Fruit fly (Drosophila melanogaster) whole organism, embryonic: ENCODE measurements around the gene CG15814.

Source experiments
- Atf6 ChIP-seq: fragments of 200-800 bp; sonication (Bioruptor generic); IDR thresholded peaks from 2 replicates; pipeline ENCODE4 v1.3.6; 2022; ENCODE audit warnings: missing biosample characterization, missing genetic modification characterization
- Bgb ChIP-seq: fragments of 200-800 bp; sonication (Bioruptor generic); IDR thresholded peaks from 2 replicates; pipeline ENCODE4 v1.3.6; 2022; ENCODE audit warnings: missing biosample characterization, missing genetic modification characterization; ENCODE audit not compliant: partially characterized antibody
- Bteb2 ChIP-seq: fragments of 200-800 bp; sonication (Bioruptor generic); optimal IDR thresholded peaks from 2 replicates; lab custom pipeline; 2016; ENCODE audit warnings: missing biosample characterization, missing genetic modification characterization
- CG1024 ChIP-seq: fragments of 200-800 bp; sonication (Bioruptor generic); IDR thresholded peaks from 2 replicates; pipeline ENCODE4 v1.3.6; 2022; ENCODE audit warnings: missing biosample characterization, missing genetic modification characterization
- CG10462 ChIP-seq: fragments of 200-800 bp; sonication (Bioruptor generic); optimal IDR thresholded peaks from 2 replicates; lab custom pipeline; 2016; ENCODE audit warnings: missing biosample characterization, missing genetic modification characterization
- CG10654 ChIP-seq: fragments of 200-800 bp; sonication (Bioruptor generic); optimal IDR thresholded peaks from 2 replicates; lab custom pipeline; 2016; ENCODE audit warnings: missing biosample characterization, missing genetic modification characterization
- CG11560 ChIP-seq: fragments of 200-800 bp; sonication (Bioruptor generic); IDR thresholded peaks from 3 replicates; pipeline ENCODE4 v1.3.6; 2022; ENCODE audit warnings: missing biosample characterization, missing genetic modification characterization
- CG12942 ChIP-seq: fragments of 200-800 bp; sonication (Bioruptor generic); optimal IDR thresholded peaks from 3 replicates; lab custom pipeline; 2016; ENCODE audit warnings: missing biosample characterization, missing genetic modification characterization
- CG14441 ChIP-seq: fragments of 200-800 bp; sonication (Bioruptor generic); IDR thresholded peaks from 2 replicates; pipeline ENCODE4 v1.3.6; 2022; ENCODE audit warnings: missing biosample characterization, missing genetic modification characterization
- CG1792 ChIP-seq: fragments of 200-800 bp; sonication (Bioruptor generic); optimal IDR thresholded peaks from 2 replicates; lab custom pipeline; 2016; ENCODE audit warnings: missing biosample characterization, missing genetic modification characterization
- CG2889 ChIP-seq: fragments of 200-800 bp; sonication (Bioruptor generic); IDR thresholded peaks from 3 replicates; pipeline ENCODE4 v1.3.6; 2022; ENCODE audit warnings: missing biosample characterization, missing genetic modification characterization
- CG32772 ChIP-seq: fragments of 200-800 bp; sonication (Bioruptor generic); IDR thresholded peaks from 2 replicates; pipeline ENCODE4 v1.3.6; 2022; ENCODE audit warnings: missing biosample characterization, missing genetic modification characterization
- CG42726 ChIP-seq: fragments of 200-800 bp; sonication (Bioruptor generic); IDR thresholded peaks from 2 replicates; pipeline ENCODE4 v1.3.6; 2022; ENCODE audit warnings: missing biosample characterization, missing genetic modification characterization; ENCODE audit not compliant: partially characterized antibody
- CG7839 ChIP-seq: fragments of 200-800 bp; sonication (Bioruptor generic); optimal IDR thresholded peaks from 3 replicates; lab custom pipeline; 2018; ENCODE audit warnings: missing biosample characterization, mild to moderate bottlenecking, missing genetic modification characterization, moderate library complexity
- CG7963 ChIP-seq: fragments of 200-800 bp; sonication (Bioruptor generic); IDR thresholded peaks from 3 replicates; pipeline ENCODE4 v1.3.6; 2022; ENCODE audit warnings: missing biosample characterization, missing genetic modification characterization; ENCODE audit not compliant: partially characterized antibody
- CG8290 ChIP-seq, 3 experiments: fragments of 200-800 bp; sonication (Bioruptor generic); optimal IDR thresholded peaks; 2 replicates each; lab custom pipeline; 2016 to 2019; ENCODE audit warnings: missing biosample characterization in 3 of 3, missing genetic modification characterization in 3 of 3, mild to moderate bottlenecking in 2 of 3, moderate library complexity in 1 of 3
- Dip3 ChIP-seq: fragments of 200-800 bp; sonication (Bioruptor generic); optimal IDR thresholded peaks from 3 replicates; lab custom pipeline; 2016; ENCODE audit warnings: missing biosample characterization, missing genetic modification characterization
- Dll ChIP-seq: fragments of 200-800 bp; sonication (Bioruptor generic); IDR thresholded peaks from 4 replicates; pipeline ENCODE4 v1.3.6; 2022; ENCODE audit warnings: missing biosample characterization, missing genetic modification characterization; ENCODE audit not compliant: partially characterized antibody
- Dp ChIP-seq: fragments of 200-800 bp; sonication (Bioruptor generic); optimal IDR thresholded peaks from 2 replicates; lab custom pipeline; 2018; ENCODE audit warnings: missing biosample characterization, mild to moderate bottlenecking, missing genetic modification characterization, moderate library complexity
- Elba2 ChIP-seq: fragments of 200-800 bp; sonication (Bioruptor generic); optimal IDR thresholded peaks from 3 replicates; lab custom pipeline; 2016; ENCODE audit warnings: missing biosample characterization, missing genetic modification characterization
- Fer2 ChIP-seq: fragments of 200-800 bp; sonication (Bioruptor generic); optimal IDR thresholded peaks from 2 replicates; lab custom pipeline; 2018; ENCODE audit warnings: missing biosample characterization, mild to moderate bottlenecking, missing genetic modification characterization, moderate library complexity
- HLHmδ ChIP-seq: fragments of 200-800 bp; sonication (Bioruptor generic); optimal IDR thresholded peaks from 2 replicates; lab custom pipeline; 2018; ENCODE audit warnings: missing biosample characterization, mild to moderate bottlenecking, missing genetic modification characterization, moderate library complexity
- HmgZ ChIP-seq: fragments of 200-800 bp; sonication (Bioruptor generic); optimal IDR thresholded peaks from 2 replicates; lab custom pipeline; 2018; ENCODE audit warnings: missing biosample characterization, mild to moderate bottlenecking, missing genetic modification characterization
- Hmr ChIP-seq: fragments of 200-800 bp; sonication (Bioruptor generic); optimal IDR thresholded peaks from 3 replicates; lab custom pipeline; 2017; ENCODE audit warnings: mild to moderate bottlenecking, missing biosample characterization, missing genetic modification reagents, missing genetic modification characterization
- Optix ChIP-seq: fragments of 200-800 bp; sonication (Bioruptor generic); IDR thresholded peaks from 3 replicates; pipeline ENCODE4 v1.3.6; 2022; ENCODE audit warnings: missing biosample characterization, missing genetic modification characterization
- Sin3A ChIP-seq: fragments of >200 bp; optimal IDR thresholded peaks from 2 replicates; lab custom pipeline; 2018
- Sry-β ChIP-seq: fragments of 200-800 bp; sonication (Bioruptor generic); optimal IDR thresholded peaks from 2 replicates; lab custom pipeline; 2018; ENCODE audit warnings: missing biosample characterization, mild to moderate bottlenecking, missing genetic modification characterization, moderate library complexity
- TFAM ChIP-seq: fragments of 200-800 bp; sonication (Bioruptor generic); optimal IDR thresholded peaks from 2 replicates; lab custom pipeline; 2017; ENCODE audit warnings: missing biosample characterization, missing genetic modification characterization, inconsistent platforms
- Trl ChIP-seq, 3 experiments: fragments of >200 bp in 2 of 3; fragments of 200-800 bp in 1 of 3; sonication (Bioruptor generic) in 1 of 3; optimal IDR thresholded peaks; 2 replicates in 1 of 3; 3 replicates in 2 of 3; lab custom pipeline; 2016 to 2017; ENCODE audit warnings: missing biosample characterization in 1 of 3, missing genetic modification characterization in 1 of 3
- Vsx1 ChIP-seq: fragments of 200-800 bp; sonication (Bioruptor generic); optimal IDR thresholded peaks from 2 replicates; lab custom pipeline; 2017; ENCODE audit warnings: missing biosample characterization, mild to moderate bottlenecking, missing genetic modification characterization, missing genetic modification reagents
- Xbp1 ChIP-seq: fragments of 200-800 bp; sonication (Bioruptor generic); optimal IDR thresholded peaks from 3 replicates; lab custom pipeline; 2016; ENCODE audit warnings: missing biosample characterization, mild to moderate bottlenecking, missing genetic modification characterization
- abd-A ChIP-seq: fragments of 200-800 bp; sonication (Bioruptor generic); optimal IDR thresholded peaks from 3 replicates; lab custom pipeline; 2019; ENCODE audit warnings: missing biosample characterization, mild to moderate bottlenecking, missing genetic modification characterization, moderate library complexity
- ac ChIP-seq: fragments of 200-800 bp; sonication (Bioruptor generic); optimal IDR thresholded peaks from 3 replicates; lab custom pipeline; 2017; ENCODE audit warnings: missing biosample characterization, mild to moderate bottlenecking, missing genetic modification characterization
- ap ChIP-seq: fragments of 200-800 bp; sonication (Bioruptor generic); IDR thresholded peaks from 2 replicates; pipeline ENCODE4 v1.3.6; 2022; ENCODE audit warnings: missing biosample characterization, missing genetic modification characterization
- chm ChIP-seq: fragments of 200-800 bp; sonication (Bioruptor generic); IDR thresholded peaks from 2 replicates; pipeline ENCODE4 v1.3.6; 2022; ENCODE audit warnings: missing biosample characterization, missing genetic modification characterization
- dpn ChIP-seq, 2 experiments: fragments of 200-800 bp; sonication (Bioruptor generic); optimal IDR thresholded peaks; 3 replicates each; lab custom pipeline; 2016; ENCODE audit warnings: missing biosample characterization in 2 of 2, missing genetic modification characterization in 2 of 2
- en ChIP-seq: fragments of 200-800 bp; sonication (Bioruptor generic); optimal IDR thresholded peaks from 2 replicates; lab custom pipeline; 2016; ENCODE audit warnings: missing biosample characterization, missing genetic modification characterization
- esg ChIP-seq: fragments of 200-800 bp; sonication (Bioruptor generic); conservative IDR thresholded peaks from 2 replicates; pipeline ENCODE4 v1.3.6; 2022; ENCODE audit warnings: missing biosample characterization, missing genetic modification characterization
- eve ChIP-seq, 2 experiments: fragments of >200 bp; optimal IDR thresholded peaks; 2 replicates each; lab custom pipeline; 2017; ENCODE audit warnings: missing biosample characterization in 2 of 2, missing genetic modification characterization in 2 of 2
- gro ChIP-seq: fragments of 200-800 bp; sonication (Bioruptor generic); optimal IDR thresholded peaks from 2 replicates; lab custom pipeline; 2016; ENCODE audit warnings: missing biosample characterization, missing genetic modification characterization
- lmd ChIP-seq: fragments of 200-800 bp; sonication (Bioruptor generic); IDR thresholded peaks from 2 replicates; pipeline ENCODE4 v1.3.6; 2022; ENCODE audit warnings: missing biosample characterization, missing genetic modification characterization
- odd ChIP-seq: fragments of 200-800 bp; sonication (Bioruptor generic); optimal IDR thresholded peaks from 2 replicates; lab custom pipeline; 2017; ENCODE audit warnings: missing biosample characterization, mild to moderate bottlenecking, missing genetic modification characterization
- onecut ChIP-seq: fragments of 200-800 bp; sonication (Bioruptor generic); IDR thresholded peaks from 2 replicates; pipeline ENCODE4 v1.3.6; 2022; ENCODE audit warnings: missing biosample characterization, missing genetic modification characterization
- pb ChIP-seq: fragments of 200-800 bp; sonication (Bioruptor generic); optimal IDR thresholded peaks from 3 replicates; lab custom pipeline; 2016; ENCODE audit warnings: missing biosample characterization, missing genetic modification characterization
- pros ChIP-seq: fragments of 200-800 bp; sonication (Bioruptor generic); optimal IDR thresholded peaks from 3 replicates; lab custom pipeline; 2019; ENCODE audit warnings: missing biosample characterization, mild to moderate bottlenecking, missing genetic modification characterization, moderate library complexity
- run ChIP-seq: fragments of 200-800 bp; sonication (Bioruptor generic); optimal IDR thresholded peaks from 3 replicates; lab custom pipeline; 2018; ENCODE audit warnings: missing biosample characterization, mild to moderate bottlenecking, missing genetic modification characterization
- seq ChIP-seq: fragments of 200-800 bp; sonication (Bioruptor generic); IDR thresholded peaks from 2 replicates; pipeline ENCODE4 v1.3.6; 2022; ENCODE audit warnings: missing biosample characterization, missing genetic modification characterization
- wor ChIP-seq: fragments of 200-800 bp; sonication (Bioruptor generic); IDR thresholded peaks from 2 replicates; pipeline ENCODE4 v1.3.6; 2022; ENCODE audit warnings: missing biosample characterization, missing genetic modification characterization

The CG15814 gene

DNA sequence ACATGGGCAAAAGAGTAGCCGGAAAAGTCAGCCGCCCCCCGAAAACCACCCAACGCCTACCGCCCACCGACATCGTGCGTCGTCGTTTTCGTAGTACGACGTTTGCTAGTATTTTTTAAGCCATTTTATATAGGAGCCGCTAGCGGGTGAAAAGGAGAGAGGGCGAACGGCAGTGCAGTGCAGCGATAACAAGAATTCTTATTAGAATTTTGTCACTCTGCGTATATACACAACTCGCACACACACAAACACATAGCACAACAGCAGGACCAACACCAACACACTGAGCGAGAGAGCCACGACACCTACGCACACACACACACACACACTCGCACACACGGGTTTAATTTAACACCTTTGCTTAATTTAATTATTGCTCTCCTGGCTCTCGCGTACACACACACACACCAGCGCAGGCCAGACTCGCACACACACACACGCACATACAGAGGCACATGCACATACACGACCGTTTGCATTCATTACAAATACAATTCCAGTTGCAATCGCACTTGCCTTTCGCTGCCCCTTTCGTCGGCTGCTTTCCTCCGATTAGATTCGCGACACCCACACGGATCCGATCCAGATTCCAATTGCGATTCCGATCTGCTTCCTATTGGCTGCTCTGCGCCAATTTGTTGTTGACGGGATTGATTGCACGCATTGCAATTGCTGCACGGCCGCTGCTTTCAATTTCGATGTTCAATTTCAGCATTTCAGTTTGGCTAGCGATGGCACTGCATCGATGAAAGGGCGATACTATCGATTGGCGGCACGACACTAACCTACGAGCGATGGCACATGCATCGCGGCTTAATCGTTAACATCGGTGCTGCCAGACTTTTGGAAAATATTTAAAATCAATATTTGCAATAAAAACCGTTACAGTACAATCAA is 23.1 kb downstream of the CG15814 start, which contains the start of gene Socs16D (continued):
- TF ChIP-seq CG42726 (GFP tag; lab: Robert Waterston, UW), result peak; percentile 99
- peak; percentile 52 for TF ChIP-seq HLHmδ (GFP tag; lab: Kevin White, UChicago)
- TF ChIP-seq en (GFP tag; lab: Kevin White, UChicago), result no peak
- TF ChIP-seq abd-A (tag; lab: Kevin White, UChicago), result peak; percentile 72
- peak; percentile 99 for TF ChIP-seq Elba2 (GFP tag; lab: Kevin White, UChicago)
- peak; percentile 35 for TF ChIP-seq Xbp1 (GFP tag; lab: Kevin White, UChicago)
- no peak for TF ChIP-seq Dip3 (GFP tag; lab: Kevin White, UChicago)
- TF ChIP-seq Bgb (GFP tag; lab: Robert Waterston, UW), result peak; percentile 99
- peak; percentile 77 for TF ChIP-seq gro (GFP tag; lab: Kevin White, UChicago)
- peak; percentile 97 for TF ChIP-seq CG7963 (GFP tag; lab: Robert Waterston, UW)
- TF ChIP-seq pb (GFP tag; lab: Kevin White, UChicago), result peak; percentile 35
- no peak for TF ChIP-seq Fer2
- peak; percentile 96 for TF ChIP-seq onecut (GFP tag; lab: Robert Waterston, UW)
- TF ChIP-seq CG1792 (GFP tag; lab: Kevin White, UChicago), result no peak
- no peak for TF ChIP-seq pros (GFP tag; lab: Kevin White, UChicago)
- peak; percentile 13 for TF ChIP-seq run
- TF ChIP-seq Optix, result no peak
- peak; percentile 93 for TF ChIP-seq Dll
- TF ChIP-seq wor (GFP tag; lab: Robert Waterston, UW), result no peak
- TF ChIP-seq Atf6, result no peak
- TF ChIP-seq CG14441 (GFP tag; lab: Robert Waterston, UW), result no peak
- TF ChIP-seq Hmr (GFP tag; lab: Kevin White, UChicago), result peak; percentile 73
- TF ChIP-seq Sry-β (GFP tag; lab: Kevin White, UChicago), result peak; percentile 6
- TF ChIP-seq CG11560 (tag; lab: Robert Waterston, UW), result peak; percentile 38; the same call in 1 of the 3 replicates
- peak; percentile 6 for TF ChIP-seq CG7839 (tag; lab: Kevin White, UChicago)
- TF ChIP-seq CG32772 (GFP tag; lab: Robert Waterston, UW), result no peak
- no peak for TF ChIP-seq Vsx1
- TF ChIP-seq chm (GFP tag; lab: Robert Waterston, UW), result no peak
- peak; percentile 57 to 59 for TF ChIP-seq dpn (GFP tag; optimal IDR thresholded peaks at IDR 0.05; lab: Kevin White, UChicago)
- peak; percentile 68 for TF ChIP-seq Sin3A (lab: Kevin White, UChicago)
- no peak for TF ChIP-seq CG1024 (GFP tag; lab: Robert Waterston, UW)
- no peak for TF ChIP-seq eve (GFP tag; optimal IDR thresholded peaks at IDR 0.05; lab: Kevin White, UChicago)
- TF ChIP-seq odd (GFP tag; lab: Kevin White, UChicago), result peak; percentile 20
- peak; percentile 7 for TF ChIP-seq CG10654
- no peak for TF ChIP-seq TFAM (GFP tag; lab: Kevin White, UChicago)
- TF ChIP-seq CG2889 (GFP tag; lab: Robert Waterston, UW), result no peak
- peak; percentile 58 for TF ChIP-seq CG8290 (GFP tag; optimal IDR thresholded peaks at IDR 0.05; lab: Kevin White, UChicago)
- peak in 1 of 2 experiments; percentile 75 for TF ChIP-seq CG8290 (tag; optimal IDR thresholded peaks at IDR 0.05; lab: Kevin White, UChicago)
- no peak for TF ChIP-seq ac
- TF ChIP-seq Dp (GFP tag; lab: Kevin White, UChicago), result peak; percentile 70
- TF ChIP-seq lmd, result peak; percentile 29; the same call in 1 of the 2 replicates
- TF ChIP-seq esg (GFP tag; lab: Robert Waterston, UW), result no peak
- TF ChIP-seq HmgZ (tag; lab: Kevin White, UChicago), result peak; percentile 72
- TF ChIP-seq CG10462, result peak; percentile 13
- TF ChIP-seq Trl (optimal IDR thresholded peaks at IDR 0.05; lab: Kevin White, UChicago), result peak; percentile 61 to 78
- peak; percentile 55 for TF ChIP-seq Trl (GFP tag; optimal IDR thresholded peaks at IDR 0.05; lab: Kevin White, UChicago)
- TF ChIP-seq ap (GFP tag; lab: Robert Waterston, UW), result no peak
- peak; percentile 41 for TF ChIP-seq Bteb2 (GFP tag; lab: Kevin White, UChicago)
- TF ChIP-seq CG12942 (GFP tag; lab: Kevin White, UChicago), result peak; percentile 8
- no peak for TF ChIP-seq seq (GFP tag; lab: Robert Waterston, UW)
